Fruit fly (Drosophila melanogaster) whole organism, embryonic: ENCODE data around the gene CG44158.
A peak's percentile ranks its signal among the peaks of the same experiment; 100 is the strongest.

Source experiments
- Adf1 ChIP-seq: fragments of 200-800 bp; sonication (Bioruptor generic); IDR thresholded peaks from 2 replicates; pipeline ENCODE4 v1.3.6; 2022; ENCODE audit warnings: missing biosample characterization, missing genetic modification characterization
- Atf3 ChIP-seq: fragments of 200-800 bp; sonication (Bioruptor generic); optimal IDR thresholded peaks from 3 replicates; lab custom pipeline; 2016; ENCODE audit warnings: missing biosample characterization, missing genetic modification characterization
- B-H1 ChIP-seq: fragments of 200-800 bp; sonication (Bioruptor generic); IDR thresholded peaks from 3 replicates; pipeline ENCODE4 v1.3.6; 2022; ENCODE audit warnings: missing biosample characterization, missing genetic modification characterization
- CG11093 ChIP-seq: fragments of 200-800 bp; sonication (Bioruptor generic); IDR thresholded peaks from 3 replicates; pipeline ENCODE4 v1.3.6; 2022; ENCODE audit warnings: missing biosample characterization, missing genetic modification characterization
- CG11723 ChIP-seq: fragments of 200-800 bp; sonication (Bioruptor generic); optimal IDR thresholded peaks from 2 replicates; lab custom pipeline; 2017; ENCODE audit warnings: missing biosample characterization, mild to moderate bottlenecking, missing genetic modification characterization
- CG12104 ChIP-seq: fragments of 200-800 bp; sonication (Bioruptor generic); optimal IDR thresholded peaks from 3 replicates; lab custom pipeline; 2016; ENCODE audit warnings: missing biosample characterization, missing genetic modification characterization
- CG12744 ChIP-seq: fragments of 200-800 bp; sonication (Bioruptor generic); optimal IDR thresholded peaks from 2 replicates; lab custom pipeline; 2016; ENCODE audit warnings: missing biosample characterization, missing genetic modification characterization
- CG13894 ChIP-seq: fragments of 200-800 bp; sonication (Bioruptor generic); optimal IDR thresholded peaks from 3 replicates; lab custom pipeline; 2018; ENCODE audit warnings: missing biosample characterization, mild to moderate bottlenecking, missing genetic modification characterization, moderate library complexity
- CG14050 ChIP-seq: fragments of 200-800 bp; sonication (Bioruptor generic); IDR thresholded peaks from 3 replicates; pipeline ENCODE4 v1.3.6; 2022; ENCODE audit warnings: missing biosample characterization, missing genetic modification characterization
- CG1529 ChIP-seq: fragments of 200-800 bp; sonication (Bioruptor generic); optimal IDR thresholded peaks from 3 replicates; lab custom pipeline; 2018; ENCODE audit warnings: missing biosample characterization, missing genetic modification characterization
- CG15479 ChIP-seq: fragments of 200-800 bp; sonication (Bioruptor generic); optimal IDR thresholded peaks from 3 replicates; lab custom pipeline; 2019; ENCODE audit warnings: missing biosample characterization, mild to moderate bottlenecking, missing genetic modification characterization, moderate library complexity
- CG15696 ChIP-seq: fragments of 200-800 bp; sonication (Bioruptor generic); optimal IDR thresholded peaks from 2 replicates; lab custom pipeline; 2019; ENCODE audit warnings: missing biosample characterization, mild to moderate bottlenecking, missing genetic modification characterization, moderate library complexity
- CG18011 ChIP-seq: fragments of 200-800 bp; sonication (Bioruptor generic); optimal IDR thresholded peaks from 2 replicates; lab custom pipeline; 2017; ENCODE audit warnings: missing biosample characterization, missing genetic modification characterization, mild to moderate bottlenecking, moderate library complexity, missing genotype
- CG18476 ChIP-seq: fragments of 200-800 bp; sonication (Bioruptor generic); optimal IDR thresholded peaks from 2 replicates; lab custom pipeline; 2016; ENCODE audit warnings: missing biosample characterization, mild to moderate bottlenecking, missing genetic modification characterization
- CG2116 ChIP-seq: fragments of 200-800 bp; sonication (Bioruptor generic); optimal IDR thresholded peaks from 3 replicates; lab custom pipeline; 2018; ENCODE audit warnings: missing biosample characterization, mild to moderate bottlenecking, missing genetic modification characterization
- CG2875 ChIP-seq: fragments of 200-800 bp; sonication (Bioruptor generic); optimal IDR thresholded peaks from 2 replicates; lab custom pipeline; 2017; ENCODE audit warnings: missing biosample characterization, mild to moderate bottlenecking, missing genetic modification characterization, missing genetic modification reagents
- CG4424 ChIP-seq: fragments of 200-800 bp; sonication (Bioruptor generic); optimal IDR thresholded peaks from 3 replicates; lab custom pipeline; 2016; ENCODE audit warnings: missing biosample characterization, missing genetic modification characterization
- CG4820 ChIP-seq: fragments of 200-800 bp; sonication (Bioruptor generic); optimal IDR thresholded peaks from 3 replicates; lab custom pipeline; 2016; ENCODE audit warnings: missing biosample characterization, missing genetic modification characterization
- CG8388 ChIP-seq: fragments of 200-800 bp; sonication (Bioruptor generic); optimal IDR thresholded peaks from 2 replicates; lab custom pipeline; 2019; ENCODE audit warnings: missing biosample characterization, mild to moderate bottlenecking, missing genetic modification characterization, moderate library complexity
- CG8944 ChIP-seq: fragments of 200-800 bp; sonication (Bioruptor generic); optimal IDR thresholded peaks from 3 replicates; lab custom pipeline; 2016; ENCODE audit warnings: missing biosample characterization, missing genetic modification characterization
- CrebB ChIP-seq: fragments of 200-800 bp; sonication (Bioruptor generic); optimal IDR thresholded peaks from 3 replicates; lab custom pipeline; 2018; ENCODE audit warnings: missing biosample characterization, mild to moderate bottlenecking, missing genetic modification characterization
- Fer3 ChIP-seq: fragments of 200-800 bp; sonication (Bioruptor generic); optimal IDR thresholded peaks from 2 replicates; lab custom pipeline; 2018; ENCODE audit warnings: missing biosample characterization, mild to moderate bottlenecking, missing genetic modification characterization, moderate library complexity
- HLH4C ChIP-seq: fragments of 200-800 bp; sonication (Bioruptor generic); IDR thresholded peaks from 3 replicates; pipeline ENCODE4 v1.3.6; 2022; ENCODE audit warnings: missing biosample characterization, missing genetic modification characterization; ENCODE audit not compliant: partially characterized antibody
- Hr51 ChIP-seq, 2 experiments: fragments of 200-800 bp; sonication (Bioruptor generic); optimal IDR thresholded peaks; 2 replicates in 1 of 2; 3 replicates in 1 of 2; lab custom pipeline; 2016 to 2018; ENCODE audit warnings: missing biosample characterization in 2 of 2, missing genetic modification characterization in 2 of 2, mild to moderate bottlenecking in 1 of 2, moderate library complexity in 1 of 2
- Lhr ChIP-seq: fragments of 200-800 bp; sonication (Bioruptor generic); optimal IDR thresholded peaks from 3 replicates; lab custom pipeline; 2017; ENCODE audit warnings: mild to moderate bottlenecking, missing biosample characterization, missing genetic modification reagents, missing genetic modification characterization
- Max ChIP-seq: fragments of 200-800 bp; sonication (Bioruptor generic); optimal IDR thresholded peaks from 2 replicates; lab custom pipeline; 2016; ENCODE audit warnings: missing biosample characterization, mild to moderate bottlenecking, missing genetic modification characterization
- NC2α ChIP-seq: fragments of 200-800 bp; sonication (Bioruptor generic); optimal IDR thresholded peaks from 2 replicates; lab custom pipeline; 2016; ENCODE audit warnings: missing biosample characterization, missing genetic modification characterization
- Ptx1 ChIP-seq: fragments of 200-800 bp; sonication (Bioruptor generic); IDR thresholded peaks from 2 replicates; pipeline ENCODE4 v1.3.6; 2022; ENCODE audit warnings: missing biosample characterization, missing genetic modification characterization
- Sin3A ChIP-seq: fragments of >200 bp; optimal IDR thresholded peaks from 2 replicates; lab custom pipeline; 2018
- Spps ChIP-seq: fragments of 200-800 bp; sonication (Bioruptor generic); optimal IDR thresholded peaks from 2 replicates; lab custom pipeline; 2018; ENCODE audit warnings: missing biosample characterization, mild to moderate bottlenecking, missing genetic modification characterization
- btn ChIP-seq: fragments of 200-800 bp; sonication (Bioruptor generic); optimal IDR thresholded peaks from 2 replicates; lab custom pipeline; 2016; ENCODE audit warnings: missing biosample characterization, missing genetic modification characterization
- chm ChIP-seq: fragments of 200-800 bp; sonication (Bioruptor generic); IDR thresholded peaks from 2 replicates; pipeline ENCODE4 v1.3.6; 2022; ENCODE audit warnings: missing biosample characterization, missing genetic modification characterization
- crp ChIP-seq, 2 experiments: fragments of 200-800 bp; sonication (Bioruptor generic); optimal IDR thresholded peaks; 2 replicates in 1 of 2; 3 replicates in 1 of 2; lab custom pipeline; 2017; ENCODE audit warnings: missing biosample characterization in 2 of 2, missing genetic modification characterization in 2 of 2, mild to moderate bottlenecking in 1 of 2, moderate library complexity in 1 of 2
- dati ChIP-seq: fragments of 200-800 bp; sonication (Bioruptor generic); IDR thresholded peaks from 2 replicates; pipeline ENCODE4 v1.3.6; 2022; ENCODE audit warnings: missing biosample characterization, missing genetic modification characterization
- eyg ChIP-seq: fragments of 200-800 bp; sonication (Bioruptor generic); optimal IDR thresholded peaks from 3 replicates; lab custom pipeline; 2016; ENCODE audit warnings: missing biosample characterization, missing genetic modification characterization
- gfzf ChIP-seq: fragments of 200-800 bp; sonication (Bioruptor generic); optimal IDR thresholded peaks from 2 replicates; lab custom pipeline; 2016; ENCODE audit warnings: missing biosample characterization, mild to moderate bottlenecking, missing genetic modification characterization, moderate library complexity
- grn ChIP-seq: fragments of 200-800 bp; sonication (Bioruptor generic); optimal IDR thresholded peaks from 3 replicates; lab custom pipeline; 2017; ENCODE audit warnings: missing biosample characterization, missing genetic modification characterization
- hkb ChIP-seq, 2 experiments: fragments of 200-800 bp in 1 of 2; fragments of >200 bp in 1 of 2; sonication (Bioruptor generic) in 1 of 2; IDR thresholded peaks in 1 of 2; optimal IDR thresholded peaks in 1 of 2; 2 replicates each; pipeline versions ENCODE4 v1.3.6 to Lab custom; 2017 to 2022; ENCODE audit warnings: missing biosample characterization in 1 of 2, missing genetic modification characterization in 1 of 2
- inv ChIP-seq: fragments of 200-800 bp; sonication (Bioruptor generic); IDR thresholded peaks from 2 replicates; pipeline ENCODE4 v1.3.6; 2022; ENCODE audit warnings: missing biosample characterization, missing genetic modification characterization; ENCODE audit not compliant: partially characterized antibody
- jigr1 ChIP-seq: fragments of 200-800 bp; sonication (Bioruptor generic); IDR thresholded peaks from 3 replicates; pipeline ENCODE4 v1.3.6; 2022; ENCODE audit warnings: missing biosample characterization, missing genetic modification characterization
- kni ChIP-seq: fragments of 200-800 bp; sonication (Bioruptor generic); optimal IDR thresholded peaks from 3 replicates; lab custom pipeline; 2017; ENCODE audit warnings: mild to moderate bottlenecking, missing biosample characterization, missing genetic modification reagents, missing genetic modification characterization
- psq ChIP-seq: fragments of 200-800 bp; sonication (Bioruptor generic); optimal IDR thresholded peaks from 2 replicates; lab custom pipeline; 2017; ENCODE audit warnings: missing biosample characterization, missing genetic modification characterization
- run ChIP-seq: fragments of 200-800 bp; sonication (Bioruptor generic); optimal IDR thresholded peaks from 3 replicates; lab custom pipeline; 2018; ENCODE audit warnings: missing biosample characterization, mild to moderate bottlenecking, missing genetic modification characterization
- sna ChIP-seq: fragments of 200-800 bp; sonication (Bioruptor generic); IDR thresholded peaks from 2 replicates; pipeline ENCODE4 v1.3.6; 2022; ENCODE audit warnings: missing biosample characterization, missing genetic modification characterization; ENCODE audit not compliant: partially characterized antibody
- toy ChIP-seq: fragments of 200-800 bp; sonication (Bioruptor generic); IDR thresholded peaks from 2 replicates; pipeline ENCODE4 v1.3.6; 2022; ENCODE audit warnings: missing biosample characterization, missing genetic modification characterization
- trem ChIP-seq: fragments of 200-800 bp; optimal IDR thresholded peaks from 3 replicates; lab custom pipeline; 2019; ENCODE audit warnings: missing biosample characterization, mild to moderate bottlenecking, missing genetic modification characterization, moderate library complexity
- usp ChIP-seq: fragments of >200 bp; optimal IDR thresholded peaks from 2 replicates; lab custom pipeline; 2017; ENCODE audit warnings: missing biosample characterization, missing genetic modification characterization
- wdn ChIP-seq: fragments of 200-800 bp; sonication (Bioruptor generic); IDR thresholded peaks from 2 replicates; pipeline ENCODE4 v1.3.6; 2022; ENCODE audit warnings: missing biosample characterization, missing genetic modification characterization
- wek ChIP-seq: fragments of 200-800 bp; sonication (Bioruptor generic); optimal IDR thresholded peaks from 3 replicates; lab custom pipeline; 2018; ENCODE audit warnings: missing biosample characterization, mild to moderate bottlenecking, missing genetic modification characterization, moderate library complexity

The CG44158 gene

DNA sequence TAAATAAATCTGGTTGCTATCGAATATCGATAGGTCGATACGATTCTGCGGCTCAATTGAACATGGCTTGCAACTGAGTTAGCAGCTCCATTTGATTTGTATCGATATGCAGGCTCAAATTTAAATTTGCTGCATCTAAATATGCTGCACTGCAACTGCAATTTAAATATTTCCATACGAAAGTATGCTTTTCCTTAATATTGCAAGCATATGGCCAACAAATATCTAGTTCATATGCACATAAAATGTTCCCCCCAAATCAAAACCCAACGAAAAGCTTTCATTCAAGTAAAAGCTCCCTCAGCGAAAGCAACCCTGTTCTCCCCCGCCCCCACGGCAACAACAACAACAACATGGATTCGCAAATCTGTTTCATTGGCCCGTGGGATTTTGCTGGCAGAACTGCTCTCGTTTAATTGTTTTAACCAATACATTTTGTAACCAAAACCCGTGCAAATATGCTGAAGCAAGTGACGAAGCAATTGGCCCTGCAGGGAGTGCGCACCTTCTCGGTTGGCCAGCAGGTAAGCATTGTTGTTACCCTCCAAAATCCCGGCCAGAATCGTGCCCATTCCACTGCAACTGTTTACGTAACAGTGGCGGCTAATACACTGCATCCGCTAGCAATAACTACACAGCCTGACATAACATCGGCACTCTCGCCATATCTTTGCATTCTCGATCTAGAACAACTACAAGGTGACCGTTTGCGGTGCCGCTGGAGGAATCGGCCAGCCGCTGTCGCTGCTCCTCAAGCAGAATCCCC is 17.6 kb downstream of the CG44158 start, which contains the start of the genes CG7168 and Mdh2 (continued):
- TF ChIP-seq CG18011 (GFP tag; lab: Kevin White, UChicago), result no peak
- TF ChIP-seq crp (GFP tag; optimal IDR thresholded peaks at IDR 0.05; lab: Kevin White, UChicago), result no peak
- TF ChIP-seq Atf3 (GFP tag; lab: Kevin White, UChicago), result no peak
- no peak for TF ChIP-seq CG8944 (GFP tag; lab: Kevin White, UChicago)
- TF ChIP-seq toy (GFP tag; lab: Robert Waterston, UW), result no peak
- TF ChIP-seq CG2875 (GFP tag; lab: Kevin White, UChicago), result no peak
- TF ChIP-seq trem (tag; lab: Kevin White, UChicago), result peak; percentile 99
- TF ChIP-seq CG1529 (GFP tag; lab: Kevin White, UChicago), result no peak
- TF ChIP-seq CG14050 (GFP tag; lab: Robert Waterston, UW), result no peak
- TF ChIP-seq dati (GFP tag; lab: Robert Waterston, UW), result no peak
- TF ChIP-seq run (tag; lab: Kevin White, UChicago), result no peak
- TF ChIP-seq CG18476 (GFP tag; lab: Kevin White, UChicago), result no peak
- no peak; the same call in 1 of the 2 replicates for TF ChIP-seq Adf1 (GFP tag; lab: Robert Waterston, UW)
- TF ChIP-seq btn (GFP tag; lab: Kevin White, UChicago), result no peak
- TF ChIP-seq grn, result no peak
- TF ChIP-seq Lhr (GFP tag; lab: Kevin White, UChicago), result peak; percentile 16
- TF ChIP-seq psq (GFP tag; lab: Kevin White, UChicago), result no peak
- TF ChIP-seq jigr1 (GFP tag; lab: Robert Waterston, UW), result no peak
- TF ChIP-seq inv (GFP tag; lab: Robert Waterston, UW), result peak; percentile 63
- TF ChIP-seq sna (GFP tag; lab: Robert Waterston, UW), result peak; percentile 77; the same call in 1 of the 2 replicates
- no peak for TF ChIP-seq Spps
- TF ChIP-seq usp (GFP tag; lab: Kevin White, UChicago), result no peak
- no peak for TF ChIP-seq Ptx1 (GFP tag; lab: Robert Waterston, UW)
- no peak for TF ChIP-seq hkb (optimal IDR thresholded peaks at IDR 0.05; lab: Kevin White, UChicago)
- TF ChIP-seq hkb (GFP tag; IDR thresholded peaks at IDR 0.05; lab: Robert Waterston, UW), result no peak
- TF ChIP-seq CG12104 (GFP tag; lab: Kevin White, UChicago), result no peak
- no peak for TF ChIP-seq wek (GFP tag; lab: Kevin White, UChicago)
- TF ChIP-seq kni (GFP tag; lab: Kevin White, UChicago), result no peak
- no peak for TF ChIP-seq CG8388 (GFP tag; lab: Kevin White, UChicago)
- TF ChIP-seq wdn, result no peak
- no peak for TF ChIP-seq CG4820 (GFP tag; lab: Kevin White, UChicago)
- TF ChIP-seq CrebB (tag; lab: Kevin White, UChicago), result no peak
- no peak for TF ChIP-seq chm (GFP tag; lab: Robert Waterston, UW)
- no peak for TF ChIP-seq CG4424 (GFP tag; lab: Kevin White, UChicago)
- TF ChIP-seq CG15479, result no peak
- TF ChIP-seq CG2116 (GFP tag; lab: Kevin White, UChicago), result peak; percentile 98
- TF ChIP-seq CG15696, result no peak
- no peak for TF ChIP-seq Max (GFP tag; lab: Kevin White, UChicago)
- no peak for TF ChIP-seq Fer3 (tag; lab: Kevin White, UChicago)
- no peak for TF ChIP-seq CG13894 (tag; lab: Kevin White, UChicago)
- TF ChIP-seq eyg (GFP tag; lab: Kevin White, UChicago), result no peak
- TF ChIP-seq Sin3A (lab: Kevin White, UChicago), result peak; percentile 60
- TF ChIP-seq B-H1 (GFP tag; lab: Robert Waterston, UW), result no peak
- no peak for TF ChIP-seq CG12744 (GFP tag; lab: Kevin White, UChicago)
- no peak for TF ChIP-seq NC2α (GFP tag; lab: Kevin White, UChicago)
- no peak for TF ChIP-seq CG11723 (GFP tag; lab: Kevin White, UChicago)
- peak; percentile 94 for TF ChIP-seq HLH4C
- TF ChIP-seq CG11093 (GFP tag; lab: Robert Waterston, UW), result no peak
- TF ChIP-seq gfzf, result peak; percentile 18
- no peak for TF ChIP-seq Hr51 (GFP tag; optimal IDR thresholded peaks at IDR 0.05; lab: Kevin White, UChicago)
